Worm (Caenorhabditis elegans) whole organism, L3 larva: ENCODE measurements around the gene K07F5.22.
"Not testable (repeated sequence)": the region's sequence is repeated elsewhere in the genome, so short reads cannot be mapped to it uniquely, and the experiment has no call there.

Experiments
- aly-2 ChIP-seq: fragments of 150-350 bp; optimal IDR thresholded peaks from 2 replicates; lab custom pipeline; 2014; ENCODE audit warnings: missing biosample characterization, missing genetic modification characterization
- ceh-28 ChIP-seq: fragments of 150-350 bp; optimal IDR thresholded peaks from 2 replicates; lab custom pipeline; 2014; ENCODE audit warnings: missing biosample characterization, missing genetic modification reagents, missing genetic modification characterization
- ceh-9 ChIP-seq: sonication (generic microtip); optimal IDR thresholded peaks from 2 replicates; lab custom pipeline; 2018; ENCODE audit warnings: missing biosample characterization, missing genetic modification characterization
- egl-27 ChIP-seq: sonication (generic microtip); optimal IDR thresholded peaks from 4 replicates; lab custom pipeline; 2017; ENCODE audit warnings: missing biosample characterization, missing genetic modification reagents, missing genetic modification characterization
- egl-5 ChIP-seq: fragments of 150-350 bp; optimal IDR thresholded peaks from 2 replicates; lab custom pipeline; 2017; ENCODE audit warnings: missing biosample characterization, missing genetic modification reagents, missing genetic modification characterization, inconsistent platforms
- elt-2 ChIP-seq: sonication (generic microtip); optimal IDR thresholded peaks from 2 replicates; lab custom pipeline; 2016; ENCODE audit warnings: missing genetic modification reagents, mild to moderate bottlenecking, missing genetic modification characterization, missing compliant biosample characterization
- elt-3 ChIP-seq, 3 experiments: fragments of 150-350 bp in 1 of 3; sonication (generic microtip) in 2 of 3; optimal IDR thresholded peaks; 2 replicates in 2 of 3; 4 replicates in 1 of 3; lab custom pipeline; 2014 to 2017; ENCODE audit warnings: missing biosample characterization in 3 of 3, missing genetic modification characterization in 3 of 3
- eor-1 ChIP-seq, 2 experiments: fragments of 150-350 bp; optimal IDR thresholded peaks; 2 replicates each; lab custom pipeline; 2014 to 2018; ENCODE audit warnings: missing biosample characterization in 2 of 2, missing genetic modification characterization in 2 of 2
- fkh-10 ChIP-seq: sonication (generic microtip); optimal IDR thresholded peaks from 2 replicates; lab custom pipeline; 2017; ENCODE audit warnings: missing biosample characterization, missing genetic modification reagents, missing genetic modification characterization
- fkh-2 ChIP-seq: fragments of 150-350 bp; optimal IDR thresholded peaks from 2 replicates; lab custom pipeline; 2014; ENCODE audit warnings: missing biosample characterization, missing genetic modification reagents, missing genetic modification characterization
- hmg-11 ChIP-seq: sonication (generic microtip); optimal IDR thresholded peaks from 2 replicates; lab custom pipeline; 2016; ENCODE audit warnings: missing genetic modification characterization, missing compliant biosample characterization
- lin-15B ChIP-seq: fragments of 150-350 bp; optimal IDR thresholded peaks from 2 replicates; lab custom pipeline; 2014; ENCODE audit warnings: missing biosample characterization, missing genetic modification characterization
- nfya-1 ChIP-seq: sonication (generic microtip); optimal IDR thresholded peaks from 2 replicates; lab custom pipeline; 2017; ENCODE audit warnings: missing genetic modification characterization, mild to moderate bottlenecking, missing compliant biosample characterization, antibody characterized with exemption, moderate library complexity; ENCODE audit not compliant: insufficient read depth
- nhr-11 ChIP-seq: fragments of 150-350 bp; optimal IDR thresholded peaks from 2 replicates; lab custom pipeline; 2014; ENCODE audit warnings: missing biosample characterization, missing genetic modification characterization
- nhr-23 ChIP-seq: fragments of 150-350 bp; optimal IDR thresholded peaks from 2 replicates; lab custom pipeline; 2014; ENCODE audit warnings: missing biosample characterization, missing genetic modification reagents, missing genetic modification characterization
- nhr-25 ChIP-seq: sonication (generic microtip); optimal IDR thresholded peaks from 2 replicates; lab custom pipeline; 2017; ENCODE audit warnings: missing biosample characterization, missing genetic modification characterization
- nhr-28 ChIP-seq: fragments of 150-350 bp; optimal IDR thresholded peaks from 2 replicates; lab custom pipeline; 2014; ENCODE audit warnings: missing biosample characterization, missing genetic modification characterization
- nhr-43 ChIP-seq: sonication (generic microtip); optimal IDR thresholded peaks from 2 replicates; lab custom pipeline; 2016; ENCODE audit warnings: mild to moderate bottlenecking, missing genetic modification characterization, missing compliant biosample characterization; ENCODE audit not compliant: poor library complexity, severe bottlenecking
- nhr-67 ChIP-seq: fragments of 150-350 bp; optimal IDR thresholded peaks from 2 replicates; lab custom pipeline; 2014; ENCODE audit warnings: missing biosample characterization, missing genetic modification characterization
- pha-4 ChIP-seq: fragments of 150-350 bp; optimal IDR thresholded peaks from 2 replicates; lab custom pipeline; 2014; ENCODE audit warnings: missing biosample characterization, missing genetic modification reagents, missing genetic modification characterization
- sea-2 ChIP-seq: fragments of 150-350 bp; sonication (generic microtip); optimal IDR thresholded peaks from 4 replicates; lab custom pipeline; 2014; ENCODE audit warnings: missing biosample characterization, missing genetic modification reagents, missing genetic modification characterization
- skn-1 ChIP-seq: fragments of 150-350 bp; optimal IDR thresholded peaks from 2 replicates; lab custom pipeline; 2014; ENCODE audit warnings: missing biosample characterization, missing genetic modification characterization
- snpc-4 ChIP-seq: fragments of 150-350 bp; optimal IDR thresholded peaks from 2 replicates; lab custom pipeline; 2014; ENCODE audit warnings: missing biosample characterization, missing genetic modification characterization
- unc-62 ChIP-seq: fragments of 150-350 bp; sonication (generic microtip); optimal IDR thresholded peaks from 4 replicates; lab custom pipeline; 2014; ENCODE audit warnings: missing biosample characterization, missing genetic modification reagents, missing genetic modification characterization
- ztf-4 ChIP-seq: fragments of 150-350 bp; optimal IDR thresholded peaks from 2 replicates; lab custom pipeline; 2014; ENCODE audit warnings: missing biosample characterization, missing genetic modification characterization

The K07F5.22 gene

ce11 chrIV:9894331-9894730, 29.5 kb downstream of the K07F5.22 start, which contains the start of gene msp-77:
Gene msp-77 (plus strand): TSS chrIV:9894631.
- TF ChIP-seq elt-3 (tag; optimal IDR thresholded peaks at IDR 0.05; lab: Kevin White, UChicago); fkh-10 (GFP tag; lab: Kevin White, UChicago); unc-62 (GFP tag; lab: Kevin White, UChicago): not testable (repeated sequence)

ce11 chrIV:9895088-9895487, 30.2 kb downstream of the K07F5.22 start, which contains the start of gene ssp-32:
Gene ssp-32 (plus strand): TSS chrIV:9895388.
- TF ChIP-seq fkh-2: no peak
- no peak for TF ChIP-seq aly-2
- no peak for TF ChIP-seq nhr-11 (tag; lab: Kevin White, UChicago)
- no peak for TF ChIP-seq nfya-1 (tag; lab: Kevin White, UChicago)
- TF ChIP-seq elt-3 (tag; optimal IDR thresholded peaks at IDR 0.05; lab: Kevin White, UChicago): no peak
- no peak for TF ChIP-seq nhr-43 (tag; lab: Kevin White, UChicago)

- TF ChIP-seq nhr-28 (tag; lab: Kevin White, UChicago) (no peak), nhr-43 (tag; lab: Kevin White, UChicago) (no peak), egl-27 (tag; lab: Kevin White, UChicago) (no peak), ceh-9 (tag; lab: Kevin White, UChicago) (no peak), nhr-11 (tag; lab: Kevin White, UChicago) (no peak), ceh-28 (no peak)
Observed at ce11 chrIV:9898712-9899111, 33.8 kb downstream of the K07F5.22 start, which contains the start of gene tbc-3. Gene tbc-3 (plus strand): TSS chrIV:9899012.

ce11 chrIV:9899227-9899626, 34.3 kb downstream of the K07F5.22 start:
- TF ChIP-seq pha-4 (tag; lab: Kevin White, UChicago) (peak; percentile 34), fkh-10 (GFP tag; lab: Kevin White, UChicago) (no peak), hmg-11 (tag; lab: Kevin White, UChicago) (peak; percentile 7), lin-15B (peak; percentile 31)
- TF ChIP-seq, all 47 proteins: peak for 3

- TF ChIP-seq ceh-28: no peak
- TF ChIP-seq egl-5 (tag; lab: Kevin White, UChicago): no peak
- no peak for TF ChIP-seq nhr-43 (tag; lab: Kevin White, UChicago)
- TF ChIP-seq elt-2 (tag; lab: Kevin White, UChicago): no peak
- no peak for TF ChIP-seq eor-1 (tag; optimal IDR thresholded peaks at IDR 0.05; lab: Kevin White, UChicago)
- TF ChIP-seq ceh-9 (tag; lab: Kevin White, UChicago): no peak
- TF ChIP-seq snpc-4: no peak
- TF ChIP-seq nhr-11 (tag; lab: Kevin White, UChicago): no peak
- no peak for TF ChIP-seq sea-2
- TF ChIP-seq ztf-4 (tag; lab: Kevin White, UChicago): no peak
Observed at ce11 chrIV:9903608-9904007, 38.7 kb downstream of the K07F5.22 start, which contains the start of gene best-13. Gene best-13 (plus strand): TSS chrIV:9903908.

ce11 chrIV:9913064-9913463, 48.2 kb downstream of the K07F5.22 start:
- peak; percentile 10 for TF ChIP-seq nhr-23
- TF ChIP-seq nhr-25: peak; percentile 55
- no peak for TF ChIP-seq skn-1 (tag; lab: Kevin White, UChicago)
- TF ChIP-seq nhr-43 (tag; lab: Kevin White, UChicago): peak; percentile 4
- TF ChIP-seq, all 47 proteins: peak for 3

- TF ChIP-seq nhr-67 (no peak), nhr-25 (peak; percentile 55), nhr-11 (tag; lab: Kevin White, UChicago) (no peak), nfya-1 (tag; lab: Kevin White, UChicago) (peak; percentile 81)
Observed at ce11 chrIV:9915128-9915527, 50.2 kb downstream of the K07F5.22 start.
